Fruit fly (Drosophila melanogaster) whole organism, wandering third instar larva: Measurements from ENCODE around the gene ppk28.

Source experiments
- Abd-B ChIP-seq: fragments of >200 bp; optimal IDR thresholded peaks from 2 replicates; lab custom pipeline; 2017; ENCODE audit warnings: missing biosample characterization, missing genetic modification characterization
- CG32264 ChIP-seq: fragments of 200-800 bp; sonication (Bioruptor generic); optimal IDR thresholded peaks from 2 replicates; lab custom pipeline; 2016; ENCODE audit warnings: missing biosample characterization, missing genetic modification characterization
- CG9705 ChIP-seq: fragments of 200-800 bp; sonication (Bioruptor generic); optimal IDR thresholded peaks from 2 replicates; lab custom pipeline; 2018; ENCODE audit warnings: missing biosample characterization, mild to moderate bottlenecking, missing genetic modification characterization
- Dfd ChIP-seq: fragments of >200 bp; optimal IDR thresholded peaks from 2 replicates; lab custom pipeline; 2017; ENCODE audit warnings: missing biosample characterization, missing genetic modification characterization
- GATAd ChIP-seq: sonication (Bioruptor generic); optimal IDR thresholded peaks from 2 replicates; lab custom pipeline; 2016; ENCODE audit warnings: missing biosample characterization, missing genetic modification characterization
- HLH106 ChIP-seq: fragments of 200-800 bp; optimal IDR thresholded peaks from 3 replicates; lab custom pipeline; 2019; ENCODE audit warnings: missing biosample characterization, mild to moderate bottlenecking, missing genetic modification characterization, moderate library complexity
- Hnf4 ChIP-seq: fragments of 200-800 bp; sonication (Bioruptor generic); optimal IDR thresholded peaks from 2 replicates; lab custom pipeline; 2016; ENCODE audit warnings: missing biosample characterization, mild to moderate bottlenecking, missing genetic modification characterization
- Hr83 ChIP-seq: fragments of 200-300 bp; sonication (Bioruptor generic); optimal IDR thresholded peaks from 2 replicates; lab custom pipeline; 2016; ENCODE audit warnings: missing biosample characterization, mild to moderate bottlenecking, missing genetic modification characterization, moderate library complexity; ENCODE audit not compliant: poor library complexity, severe bottlenecking
- Jra ChIP-seq: sonication (Bioruptor generic); optimal IDR thresholded peaks from 2 replicates; lab custom pipeline; 2016; ENCODE audit warnings: missing biosample characterization, missing genetic modification characterization
- Mio ChIP-seq: sonication (Bioruptor generic); optimal IDR thresholded peaks from 2 replicates; lab custom pipeline; 2016; ENCODE audit warnings: missing biosample characterization, missing genetic modification characterization
- Myc ChIP-seq: fragments of >200 bp; optimal IDR thresholded peaks from 2 replicates; lab custom pipeline; 2017
- N ChIP-seq: fragments of >200 bp; optimal IDR thresholded peaks from 2 replicates; lab custom pipeline; 2018; ENCODE audit warnings: missing biosample characterization, missing external identifiers, missing genetic modification characterization
- OdsH ChIP-seq: fragments of 200-800 bp; sonication (Bioruptor generic); optimal IDR thresholded peaks from 2 replicates; lab custom pipeline; 2016; ENCODE audit warnings: missing biosample characterization, mild to moderate bottlenecking, missing genetic modification characterization
- Rel ChIP-seq, 2 experiments: fragments of 200-800 bp; sonication (Bioruptor generic) in 1 of 2; optimal IDR thresholded peaks; 2 replicates in 1 of 2; 3 replicates in 1 of 2; lab custom pipeline; 2016 to 2019; ENCODE audit warnings: mild to moderate bottlenecking in 2 of 2, missing biosample characterization in 2 of 2, missing genetic modification characterization in 2 of 2, moderate library complexity in 1 of 2
- Sp1 ChIP-seq: fragments of 200-800 bp; sonication (Bioruptor generic); optimal IDR thresholded peaks from 3 replicates; lab custom pipeline; 2019; ENCODE audit warnings: missing biosample characterization, mild to moderate bottlenecking, missing genetic modification characterization, moderate library complexity
- dmrt93B ChIP-seq: fragments of 200-800 bp; sonication (Bioruptor generic); optimal IDR thresholded peaks from 2 replicates; lab custom pipeline; 2018; ENCODE audit warnings: missing biosample characterization, mild to moderate bottlenecking, missing genetic modification characterization
- dsf ChIP-seq: sonication (Bioruptor generic); optimal IDR thresholded peaks from 2 replicates; lab custom pipeline; 2016; ENCODE audit warnings: missing biosample characterization, missing genetic modification characterization, borderline replicate concordance
- ey ChIP-seq: fragments of 200-800 bp; sonication (Bioruptor generic); optimal IDR thresholded peaks from 2 replicates; lab custom pipeline; 2016; ENCODE audit warnings: missing biosample characterization, missing genetic modification characterization
- foxo ChIP-seq, 2 experiments: fragments of 200-800 bp; sonication (Bioruptor generic); optimal IDR thresholded peaks; 2 replicates in 1 of 2; 3 replicates in 1 of 2; lab custom pipeline; 2016 to 2017; ENCODE audit warnings: missing biosample characterization in 2 of 2, missing genetic modification characterization in 2 of 2
- fru ChIP-seq: fragments of 200-800 bp; sonication (Bioruptor generic); optimal IDR thresholded peaks from 3 replicates; lab custom pipeline; 2016; ENCODE audit warnings: missing biosample characterization, mild to moderate bottlenecking, missing genetic modification characterization
- h ChIP-seq: fragments of 200-800 bp; sonication (Bioruptor generic); optimal IDR thresholded peaks from 3 replicates; lab custom pipeline; 2016; ENCODE audit warnings: missing biosample characterization, mild to moderate bottlenecking, missing genetic modification characterization
- jim ChIP-seq: fragments of 175-275, 200-325 bp; sonication (Bioruptor generic); optimal IDR thresholded peaks from 2 replicates; lab custom pipeline; 2016; ENCODE audit warnings: missing biosample characterization, mild to moderate bottlenecking, missing genetic modification characterization
- lola ChIP-seq: fragments of >200 bp; optimal IDR thresholded peaks from 2 replicates; lab custom pipeline; 2017; ENCODE audit warnings: missing biosample characterization, missing genetic modification characterization
- pan ChIP-seq: fragments of >200 bp; optimal IDR thresholded peaks from 2 replicates; lab custom pipeline; 2017
- psq ChIP-seq: fragments of 200-800 bp; sonication (Bioruptor generic); optimal IDR thresholded peaks from 3 replicates; lab custom pipeline; 2017; ENCODE audit warnings: missing biosample characterization, mild to moderate bottlenecking, missing genetic modification characterization, moderate library complexity
- rgr ChIP-seq: fragments of 200-800 bp; sonication (Bioruptor generic); optimal IDR thresholded peaks from 3 replicates; lab custom pipeline; 2016; ENCODE audit warnings: missing biosample characterization, mild to moderate bottlenecking, missing genetic modification characterization
- sage ChIP-seq: fragments of 200-800 bp; sonication (Bioruptor generic); optimal IDR thresholded peaks from 2 replicates; lab custom pipeline; 2016; ENCODE audit warnings: missing biosample characterization, mild to moderate bottlenecking, missing genetic modification characterization
- sv ChIP-seq: fragments of 200-800 bp; sonication (Bioruptor generic); optimal IDR thresholded peaks from 3 replicates; lab custom pipeline; 2016; ENCODE audit warnings: missing biosample characterization, missing genetic modification characterization
- tai ChIP-seq: sonication (Bioruptor generic); optimal IDR thresholded peaks from 2 replicates; lab custom pipeline; 2016; ENCODE audit warnings: missing biosample characterization, missing genetic modification characterization
- usp ChIP-seq: fragments of >200 bp; optimal IDR thresholded peaks from 2 replicates; lab custom pipeline; 2017; ENCODE audit warnings: missing biosample characterization, missing genetic modification characterization
- woc ChIP-seq: sonication (Bioruptor generic); optimal IDR thresholded peaks from 2 replicates; lab custom pipeline; 2016; ENCODE audit warnings: missing biosample characterization, mild to moderate bottlenecking, missing genetic modification characterization

Gene ppk28

DNA sequence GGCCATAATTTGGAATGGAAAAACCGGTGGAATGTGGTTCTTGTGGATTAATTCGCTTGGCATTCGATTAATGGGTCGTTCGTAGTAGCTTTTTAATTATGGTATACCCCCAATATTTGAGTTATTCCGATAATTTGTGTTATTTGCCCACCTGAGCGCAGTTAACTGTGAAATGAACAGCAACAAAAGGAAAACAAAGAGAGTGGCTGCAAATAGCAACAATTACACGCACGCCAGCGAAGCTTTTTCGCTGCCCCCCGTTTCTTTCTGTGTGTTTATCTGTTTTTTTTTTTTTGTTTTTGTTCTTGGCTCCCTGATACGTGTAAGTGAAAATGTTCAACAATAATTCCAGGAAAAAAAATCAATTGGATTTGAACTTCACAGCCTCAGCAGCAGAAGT lies 6.0 kb upstream of the ppk28 start:
- TF ChIP-seq Rel (GFP tag; optimal IDR thresholded peaks at IDR 0.05; lab: Kevin White, UChicago) (no peak), Rel (tag; optimal IDR thresholded peaks at IDR 0.05; lab: Kevin White, UChicago) (peak; percentile 72), fru (GFP tag; lab: Kevin White, UChicago) (peak; percentile 69), h (GFP tag; lab: Kevin White, UChicago) (peak; percentile 27), Sp1 (GFP tag; lab: Kevin White, UChicago) (peak; percentile 13), foxo (GFP tag; optimal IDR thresholded peaks at IDR 0.05; lab: Kevin White, UChicago) (peak in 1 of 2 experiments; percentile 17), rgr (GFP tag; lab: Kevin White, UChicago) (no peak), lola (GFP tag; lab: Kevin White, UChicago) (no peak), CG32264 (GFP tag; lab: Kevin White, UChicago) (peak; percentile 3), Mio (GFP tag; lab: Kevin White, UChicago) (no peak), Abd-B (GFP tag; lab: Kevin White, UChicago) (no peak), ey (GFP tag; lab: Kevin White, UChicago) (peak; percentile 1), GATAd (GFP tag; lab: Kevin White, UChicago) (no peak)
- TF ChIP-seq, all 38 proteins: peak for 7

DNA sequence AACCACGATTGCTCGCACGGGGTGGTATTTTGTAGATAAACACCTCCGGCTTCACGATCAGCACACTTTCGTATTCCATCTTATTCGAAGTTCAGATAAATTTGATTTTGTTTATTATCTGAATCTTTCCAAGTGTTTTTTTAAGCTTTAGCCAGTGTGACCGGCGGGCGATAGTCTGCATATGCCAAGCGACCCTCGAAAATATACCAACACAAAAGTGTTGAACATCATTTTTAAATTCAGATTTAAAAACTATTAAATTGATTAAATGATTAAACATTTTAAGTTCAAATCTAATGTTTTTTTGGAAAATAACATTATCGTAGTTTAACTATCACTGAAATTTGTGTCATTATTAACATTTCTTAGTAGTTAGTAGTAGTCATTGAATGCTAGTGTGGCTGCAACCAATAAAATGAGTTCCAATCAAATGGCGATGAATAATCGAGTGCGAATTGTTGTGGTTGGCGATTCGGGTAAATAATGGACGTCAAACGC lies 5.3 kb upstream of the ppk28 start, which contains the start of the genes CG9132 and CG4789:
Gene CG9132 (minus strand): TSS at position 181 of the 498 bp plus-strand sequence.
Gene CG4789 (plus strand): TSS at position 401 of the 498 bp plus-strand sequence.
- TF ChIP-seq Hr83 (no peak), Hnf4 (GFP tag; lab: Kevin White, UChicago) (no peak), Rel (GFP tag; optimal IDR thresholded peaks at IDR 0.05; lab: Kevin White, UChicago) (no peak), Rel (tag; optimal IDR thresholded peaks at IDR 0.05; lab: Kevin White, UChicago) (peak; percentile 11), psq (GFP tag; lab: Kevin White, UChicago) (no peak), sage (GFP tag; lab: Kevin White, UChicago) (no peak), Jra (GFP tag; lab: Kevin White, UChicago) (no peak), pan (lab: Kevin White, UChicago) (no peak)

DNA sequence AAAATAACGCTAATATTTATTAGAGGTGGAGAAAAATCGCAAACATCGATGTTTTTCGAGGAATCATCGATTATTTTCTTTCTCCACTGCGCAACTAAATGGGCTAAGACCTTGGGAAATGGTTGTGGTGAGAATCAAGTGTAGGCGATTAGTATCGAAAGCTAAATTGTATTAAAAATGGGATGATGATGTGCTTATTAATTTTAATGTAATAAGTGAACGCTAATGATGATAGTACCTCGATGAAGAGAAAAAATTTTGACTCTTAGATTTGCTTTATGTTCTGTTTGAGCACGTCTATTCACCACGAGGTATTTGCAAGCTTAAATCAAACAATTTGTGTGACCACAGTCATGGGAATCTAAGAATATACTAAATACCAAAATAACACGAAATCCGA lies 2.6 kb upstream of the ppk28 start, which contains the start of the genes Rai1 and CG13005:
Gene Rai1 (minus strand): TSS at position 46 of the 400 bp plus-strand sequence.
Gene CG13005 (plus strand): TSS at position 352 of the 400 bp plus-strand sequence.
- TF ChIP-seq ey (GFP tag; lab: Kevin White, UChicago) = no peak
- no peak for TF ChIP-seq usp
- peak; percentile 67 for TF ChIP-seq Myc
- TF ChIP-seq sage (GFP tag; lab: Kevin White, UChicago) = no peak
- TF ChIP-seq Hr83 = no peak
- no peak for TF ChIP-seq Hnf4 (GFP tag; lab: Kevin White, UChicago)
- TF ChIP-seq, all 38 proteins: peak for 1

DNA sequence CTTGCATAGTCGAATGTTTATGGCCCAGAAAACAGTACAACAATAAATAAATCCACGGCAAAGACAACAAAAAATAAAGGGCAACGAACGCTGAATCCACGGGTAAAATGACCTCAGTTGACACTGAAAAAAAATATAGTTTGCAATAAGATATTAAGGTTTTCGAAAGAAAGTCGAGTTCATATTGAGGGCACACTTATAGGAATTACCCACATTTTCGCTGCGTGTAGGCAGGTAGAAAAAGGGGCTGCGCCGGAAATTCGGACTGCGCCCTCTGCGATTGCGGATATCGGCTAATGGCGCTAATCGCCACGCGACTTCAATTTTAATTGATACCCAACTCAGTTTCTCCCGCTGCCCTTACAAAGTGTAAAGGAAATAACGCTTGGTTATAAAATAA lies 2.8 kb downstream of the ppk28 start:
- TF ChIP-seq ey (GFP tag; lab: Kevin White, UChicago) = no peak
- TF ChIP-seq lola (GFP tag; lab: Kevin White, UChicago) = no peak
- TF ChIP-seq dmrt93B (GFP tag; lab: Kevin White, UChicago) = no peak
- no peak for TF ChIP-seq pan (lab: Kevin White, UChicago)
- TF ChIP-seq, all 38 proteins: peak for 0

DNA sequence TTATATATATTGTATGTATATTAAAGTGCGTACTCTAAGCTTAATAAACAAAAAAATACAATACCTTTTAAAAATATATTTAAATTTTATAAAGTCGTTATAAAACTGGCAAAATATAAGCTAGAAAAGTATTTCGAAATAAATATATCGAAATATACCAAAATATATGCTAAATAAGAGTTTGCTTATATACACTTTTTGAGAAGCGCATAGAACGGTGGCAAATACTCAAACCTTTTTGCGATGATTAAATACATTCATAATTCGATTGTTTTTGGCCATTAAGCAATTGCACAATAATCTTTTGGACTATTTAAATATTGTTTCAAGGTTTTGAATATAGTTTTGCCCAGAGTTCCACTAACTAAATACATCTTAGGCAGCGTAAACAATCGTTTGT lies 3.2 kb downstream of the ppk28 start:
- no peak for TF ChIP-seq Hnf4 (GFP tag; lab: Kevin White, UChicago)
- no peak for TF ChIP-seq Dfd (GFP tag; lab: Kevin White, UChicago)
- TF ChIP-seq OdsH = no peak
- TF ChIP-seq CG9705 (GFP tag; lab: Kevin White, UChicago) = no peak
- TF ChIP-seq sv = no peak
- no peak for TF ChIP-seq Myc
- no peak for TF ChIP-seq tai (GFP tag; lab: Kevin White, UChicago)
- no peak for TF ChIP-seq psq (GFP tag; lab: Kevin White, UChicago)
- no peak for TF ChIP-seq usp
- TF ChIP-seq Hr83 = no peak
- TF ChIP-seq N = no peak
- TF ChIP-seq jim (GFP tag; lab: Kevin White, UChicago) = no peak
- no peak for TF ChIP-seq pan (lab: Kevin White, UChicago)
- no peak for TF ChIP-seq woc (GFP tag; lab: Kevin White, UChicago)
- no peak for TF ChIP-seq HLH106
- no peak for TF ChIP-seq dsf (GFP tag; lab: Kevin White, UChicago)
- TF ChIP-seq Mio (GFP tag; lab: Kevin White, UChicago) = no peak
- TF ChIP-seq fru (GFP tag; lab: Kevin White, UChicago) = no peak
- TF ChIP-seq foxo (GFP tag; optimal IDR thresholded peaks at IDR 0.05; lab: Kevin White, UChicago) = no peak
